Worm (Caenorhabditis elegans): ENCODE results near the gene C16C10.2.
A peak's percentile ranks its signal among the peaks of the same experiment; 100 is the strongest.

Gene C16C10.2

ce11 chrIII:4178564-4178963, at the start of gene C16C10.2:
C16C10.2 (minus strand) TSS chrIII:4178664.
- no peak for TF ChIP-seq ama-1 (optimal IDR thresholded peaks at IDR 0.05)
- no peak for TF ChIP-seq hmg-4 (GFP tag; optimal IDR thresholded peaks at IDR 0.05)
- no peak for TF ChIP-seq F13C5.2 (tag; optimal IDR thresholded peaks at IDR 0.05)
- no peak for TF ChIP-seq flt-1 (GFP tag; IDR thresholded peaks at IDR 0.05)
- no peak for TF ChIP-seq ceh-36 (tag; optimal IDR thresholded peaks at IDR 0.05)
- TF ChIP-seq aly-1 (tag; optimal IDR thresholded peaks at IDR 0.05) = no peak

- no peak for TF ChIP-seq scrt-1 (GFP tag; IDR thresholded peaks at IDR 0.05)
- no peak for TF ChIP-seq tra-4 (tag; optimal IDR thresholded peaks at IDR 0.05)
- TF ChIP-seq tbx-37 (GFP tag; conservative IDR thresholded peaks at IDR 0.05) = no peak
- no peak for TF ChIP-seq sea-1 (GFP tag; conservative IDR thresholded peaks at IDR 0.05)
- no peak for TF ChIP-seq ceh-13 (GFP tag; optimal IDR thresholded peaks at IDR 0.05)
- no peak for TF ChIP-seq ceh-36 (tag; optimal IDR thresholded peaks at IDR 0.05)
- no peak for TF ChIP-seq ama-1 (optimal IDR thresholded peaks at IDR 0.05)
- TF ChIP-seq B0310.2 (tag; optimal IDR thresholded peaks at IDR 0.05) = no peak
- TF ChIP-seq F13C5.2 (tag; optimal IDR thresholded peaks at IDR 0.05) = no peak
- no peak for TF ChIP-seq hmbx-1 (tag; optimal IDR thresholded peaks at IDR 0.05)
- TF ChIP-seq aly-1 (tag; optimal IDR thresholded peaks at IDR 0.05) = no peak
- TF ChIP-seq ets-7 (tag; optimal IDR thresholded peaks at IDR 0.05) = no peak
These were observed 49.5 kb upstream of the C16C10.2 start, which contains the start of gene mpk-1 for ce11 chrIII:4228008-4228407. mpk-1 (minus strand) TSS chrIII:4228108.

- no peak for TF ChIP-seq scrt-1 (GFP tag; IDR thresholded peaks at IDR 0.05)
- no peak for TF ChIP-seq ceh-36 (tag; optimal IDR thresholded peaks at IDR 0.05)
- TF ChIP-seq B0310.2 (tag; optimal IDR thresholded peaks at IDR 0.05) = no peak
- no peak for TF ChIP-seq aly-1 (tag; optimal IDR thresholded peaks at IDR 0.05)
- TF ChIP-seq pes-1 (GFP tag; IDR thresholded peaks at IDR 0.05) = no peak
- TF ChIP-seq ama-1 (optimal IDR thresholded peaks at IDR 0.05) = no peak
- no peak for TF ChIP-seq ceh-13 (GFP tag; optimal IDR thresholded peaks at IDR 0.05)
- no peak for TF ChIP-seq hnd-1 (tag; optimal IDR thresholded peaks at IDR 0.05)
These were observed 48.9 kb upstream of the C16C10.2 start for ce11 chrIII:4227363-4227762.

- TF ChIP-seq ama-1 (optimal IDR thresholded peaks at IDR 0.05) (no peak), tbx-11 (GFP tag; IDR thresholded peaks at IDR 0.05) (no peak), tbx-37 (GFP tag; conservative IDR thresholded peaks at IDR 0.05) (no peak)
These were observed 46.3 kb upstream of the C16C10.2 start for ce11 chrIII:4224722-4225121.

- TF ChIP-seq ama-1 (optimal IDR thresholded peaks at IDR 0.05) (no peak), tra-4 (tag; optimal IDR thresholded peaks at IDR 0.05) (no peak), hmbx-1 (tag; optimal IDR thresholded peaks at IDR 0.05) (no peak), ceh-36 (tag; optimal IDR thresholded peaks at IDR 0.05) (no peak), tbx-11 (GFP tag; IDR thresholded peaks at IDR 0.05) (no peak), sea-1 (GFP tag; conservative IDR thresholded peaks at IDR 0.05) (no peak), F13C5.2 (tag; optimal IDR thresholded peaks at IDR 0.05) (peak; percentile 42), scrt-1 (GFP tag; IDR thresholded peaks at IDR 0.05) (no peak), hnd-1 (tag; optimal IDR thresholded peaks at IDR 0.05) (no peak), B0310.2 (tag; optimal IDR thresholded peaks at IDR 0.05) (no peak), flt-1 (GFP tag; IDR thresholded peaks at IDR 0.05) (no peak), hmg-4 (GFP tag; optimal IDR thresholded peaks at IDR 0.05) (peak; percentile 70), ceh-13 (GFP tag; optimal IDR thresholded peaks at IDR 0.05) (no peak), tbx-37 (GFP tag; conservative IDR thresholded peaks at IDR 0.05) (no peak), ets-7 (tag; optimal IDR thresholded peaks at IDR 0.05) (no peak), aly-1 (tag; optimal IDR thresholded peaks at IDR 0.05) (no peak)
These were observed 45.2 kb upstream of the C16C10.2 start for ce11 chrIII:4223668-4224127.

- TF ChIP-seq B0310.2 (tag; optimal IDR thresholded peaks at IDR 0.05) (no peak), tbx-37 (GFP tag; conservative IDR thresholded peaks at IDR 0.05) (no peak), hnd-1 (tag; optimal IDR thresholded peaks at IDR 0.05) (no peak), scrt-1 (GFP tag; IDR thresholded peaks at IDR 0.05) (no peak), tbx-11 (GFP tag; IDR thresholded peaks at IDR 0.05) (no peak), tra-4 (tag; optimal IDR thresholded peaks at IDR 0.05) (no peak), F13C5.2 (tag; optimal IDR thresholded peaks at IDR 0.05) (no peak), pes-1 (GFP tag; IDR thresholded peaks at IDR 0.05) (no peak), ets-7 (tag; optimal IDR thresholded peaks at IDR 0.05) (no peak), ceh-13 (GFP tag; optimal IDR thresholded peaks at IDR 0.05) (no peak), sea-1 (GFP tag; conservative IDR thresholded peaks at IDR 0.05) (no peak), hmg-4 (GFP tag; optimal IDR thresholded peaks at IDR 0.05) (no peak)
These were observed 43.1 kb upstream of the C16C10.2 start for ce11 chrIII:4221527-4221926.

- TF ChIP-seq sea-1 (GFP tag; conservative IDR thresholded peaks at IDR 0.05) (no peak), hmg-4 (GFP tag; optimal IDR thresholded peaks at IDR 0.05) (no peak), aly-1 (tag; optimal IDR thresholded peaks at IDR 0.05) (no peak), ceh-13 (GFP tag; optimal IDR thresholded peaks at IDR 0.05) (no peak), hmbx-1 (tag; optimal IDR thresholded peaks at IDR 0.05) (no peak), B0310.2 (tag; optimal IDR thresholded peaks at IDR 0.05) (no peak), tbx-37 (GFP tag; conservative IDR thresholded peaks at IDR 0.05) (no peak), tbx-11 (GFP tag; IDR thresholded peaks at IDR 0.05) (no peak), hnd-1 (tag; optimal IDR thresholded peaks at IDR 0.05) (no peak), pes-1 (GFP tag; IDR thresholded peaks at IDR 0.05) (no peak), ama-1 (optimal IDR thresholded peaks at IDR 0.05) (no peak), ceh-36 (tag; optimal IDR thresholded peaks at IDR 0.05) (no peak), F13C5.2 (tag; optimal IDR thresholded peaks at IDR 0.05) (no peak), tra-4 (tag; optimal IDR thresholded peaks at IDR 0.05) (no peak), flt-1 (GFP tag; IDR thresholded peaks at IDR 0.05) (no peak)
These were observed 42.4 kb upstream of the C16C10.2 start for ce11 chrIII:4220864-4221263.

ce11 chrIII:4210661-4211060, 32.2 kb upstream of the C16C10.2 start:
- TF ChIP-seq flt-1 (GFP tag; IDR thresholded peaks at IDR 0.05) (no peak), aly-1 (tag; optimal IDR thresholded peaks at IDR 0.05) (no peak), ama-1 (optimal IDR thresholded peaks at IDR 0.05) (no peak), ceh-36 (tag; optimal IDR thresholded peaks at IDR 0.05) (no peak), scrt-1 (GFP tag; IDR thresholded peaks at IDR 0.05) (no peak), sea-1 (GFP tag; conservative IDR thresholded peaks at IDR 0.05) (no peak), tbx-11 (GFP tag; IDR thresholded peaks at IDR 0.05) (no peak), tbx-37 (GFP tag; conservative IDR thresholded peaks at IDR 0.05) (no peak), F13C5.2 (tag; optimal IDR thresholded peaks at IDR 0.05) (no peak), hmbx-1 (tag; optimal IDR thresholded peaks at IDR 0.05) (no peak), B0310.2 (tag; optimal IDR thresholded peaks at IDR 0.05) (no peak), tra-4 (tag; optimal IDR thresholded peaks at IDR 0.05) (no peak), pes-1 (GFP tag; IDR thresholded peaks at IDR 0.05) (no peak)
